Fruit fly (Drosophila melanogaster) whole organism, embryonic: Measurements from ENCODE around the gene Rbfox1.
A peak's percentile ranks its signal among the peaks of the same experiment; 100 is the strongest.

Experiments used
- CG1602 ChIP-seq: fragments of 200-800 bp; sonication (Bioruptor generic); optimal IDR thresholded peaks from 3 replicates; lab custom pipeline; 2016; ENCODE audit warnings: missing biosample characterization, missing genetic modification characterization
- CG30431 ChIP-seq: fragments of 200-800 bp; sonication (Bioruptor generic); optimal IDR thresholded peaks from 2 replicates; lab custom pipeline; 2017; ENCODE audit warnings: missing biosample characterization, missing genetic modification characterization
- MESR4 ChIP-seq: fragments of 200-800 bp; sonication (Bioruptor generic); optimal IDR thresholded peaks from 2 replicates; lab custom pipeline; 2018; ENCODE audit warnings: missing biosample characterization, mild to moderate bottlenecking, missing genetic modification characterization, moderate library complexity
- Nf-YC ChIP-seq: fragments of 200-800 bp; optimal IDR thresholded peaks from 3 replicates; lab custom pipeline; 2019; ENCODE audit warnings: missing biosample characterization, mild to moderate bottlenecking, missing genetic modification characterization, moderate library complexity

dm6 chr3L:10528251-10528650 lies 47.0 kb downstream of the Rbfox1 start:
- TF ChIP-seq CG30431 (GFP tag; lab: Kevin White, UChicago) = no peak
- peak; percentile 60 for TF ChIP-seq Nf-YC (tag; lab: Kevin White, UChicago)
- no peak for TF ChIP-seq CG1602 (GFP tag; lab: Kevin White, UChicago)
- no peak for TF ChIP-seq MESR4 (GFP tag; lab: Kevin White, UChicago)
